Fruit fly (Drosophila melanogaster): Measurements from ENCODE around the gene Osi5.

The Osi5 gene

dm6 chr3R:6203000-6203399 lies 24.3 kb upstream of the Osi5 start (continued):
- no peak for TF ChIP-seq jing (GFP tag; optimal IDR thresholded peaks at IDR 0.05)
- no peak for TF ChIP-seq CG8089 (GFP tag; optimal IDR thresholded peaks at IDR 0.05)
- no peak for TF ChIP-seq CG11560 (tag; IDR thresholded peaks at IDR 0.05)
- TF ChIP-seq Kr (GFP tag; optimal IDR thresholded peaks at IDR 0.05), result no peak
- no peak for TF ChIP-seq ind (GFP tag; optimal IDR thresholded peaks at IDR 0.05)
- no peak for TF ChIP-seq maf-S (GFP tag; optimal IDR thresholded peaks at IDR 0.05)
- TF ChIP-seq CG9797 (GFP tag; optimal IDR thresholded peaks at IDR 0.05), result no peak
- no peak for TF ChIP-seq Neu2 (GFP tag; optimal IDR thresholded peaks at IDR 0.05; ENCODE audit: borderline replicate concordance)
- no peak for TF ChIP-seq ems (GFP tag; optimal IDR thresholded peaks at IDR 0.05)
- no peak for TF ChIP-seq Hmx (GFP tag; optimal IDR thresholded peaks at IDR 0.05)
- no peak for TF ChIP-seq NFAT (GFP tag; IDR thresholded peaks at IDR 0.05)
- no peak for TF ChIP-seq CG1529 (GFP tag; optimal IDR thresholded peaks at IDR 0.05)
- TF ChIP-seq otp (GFP tag; IDR thresholded peaks at IDR 0.05), result 0 out of 3 replicates have a peak, but pooled peaks have one; percentile 36
- TF ChIP-seq Rfx (GFP tag; IDR thresholded peaks at IDR 0.05), result no peak
- no peak; the same call in 2 of the 3 replicates for TF ChIP-seq B-H1 (GFP tag; IDR thresholded peaks at IDR 0.05)
- TF ChIP-seq CG1233 (GFP tag; optimal IDR thresholded peaks at IDR 0.05), result no peak
- TF ChIP-seq CG4854 (GFP tag; optimal IDR thresholded peaks at IDR 0.05), result no peak
- TF ChIP-seq B-H2 (GFP tag; optimal IDR thresholded peaks at IDR 0.05), result no peak
- no peak for TF ChIP-seq scrt (GFP tag; optimal IDR thresholded peaks at IDR 0.05)
- no peak for TF ChIP-seq lilli (GFP tag; optimal IDR thresholded peaks at IDR 0.05)
- TF ChIP-seq NC2β (GFP tag; optimal IDR thresholded peaks at IDR 0.05), result no peak
- no peak for TF ChIP-seq CG15696 (tag; optimal IDR thresholded peaks at IDR 0.05)
- no peak for TF ChIP-seq CG13624 (GFP tag; optimal IDR thresholded peaks at IDR 0.05)
- peak; percentile 18 for TF ChIP-seq CG6254 (GFP tag; optimal IDR thresholded peaks at IDR 0.05)
- no peak for TF ChIP-seq lola (GFP tag; optimal IDR thresholded peaks at IDR 0.05)
- TF ChIP-seq HLHmδ (GFP tag; optimal IDR thresholded peaks at IDR 0.05), result no peak
- no peak for TF ChIP-seq Ssrp (tag; optimal IDR thresholded peaks at IDR 0.05)
- no peak for TF ChIP-seq CG4424 (GFP tag; optimal IDR thresholded peaks at IDR 0.05)
- no peak for TF ChIP-seq psq (GFP tag; optimal IDR thresholded peaks at IDR 0.05)
- peak; percentile 57 for TF ChIP-seq Deaf1 (tag; optimal IDR thresholded peaks at IDR 0.05)
- TF ChIP-seq Scr (GFP tag; IDR thresholded peaks at IDR 0.05; ENCODE audit: partially characterized antibody), result no peak
- no peak for TF ChIP-seq CG14710 (tag; optimal IDR thresholded peaks at IDR 0.05)
- no peak for TF ChIP-seq Dfd (GFP tag; optimal IDR thresholded peaks at IDR 0.05)
- TF ChIP-seq kah (GFP tag; optimal IDR thresholded peaks at IDR 0.05), result no peak
- no peak for TF ChIP-seq CG13296 (GFP tag; optimal IDR thresholded peaks at IDR 0.05)
- TF ChIP-seq Gsc (GFP tag; IDR thresholded peaks at IDR 0.05), result no peak
- no peak for TF ChIP-seq Nf-YA (GFP tag; IDR thresholded peaks at IDR 0.05)
- no peak for TF ChIP-seq CG12942 (GFP tag; optimal IDR thresholded peaks at IDR 0.05)
- no peak for TF ChIP-seq CG32767 (GFP tag; IDR thresholded peaks at IDR 0.05)
- TF ChIP-seq Nf-YC (tag; optimal IDR thresholded peaks at IDR 0.05), result no peak
- no peak for TF ChIP-seq BEAF-32 (GFP tag; optimal IDR thresholded peaks at IDR 0.05)
- peak; percentile 74; the same call in 1 of the 2 replicates for TF ChIP-seq vvl (GFP tag; IDR thresholded peaks at IDR 0.05)
- TF ChIP-seq CG8281 (tag; optimal IDR thresholded peaks at IDR 0.05), result no peak
- TF ChIP-seq Myb (GFP tag; optimal IDR thresholded peaks at IDR 0.05), result no peak
- no peak for TF ChIP-seq pum (GFP tag; optimal IDR thresholded peaks at IDR 0.05)
- no peak for TF ChIP-seq CG16779 (GFP tag; IDR thresholded peaks at IDR 0.05)
- TF ChIP-seq prd (optimal IDR thresholded peaks at IDR 0.05), result no peak
- no peak for TF ChIP-seq prd (GFP tag; IDR thresholded peaks at IDR 0.05)
- no peak for TF ChIP-seq CG1024 (GFP tag; IDR thresholded peaks at IDR 0.05)
- TF ChIP-seq Hand (GFP tag; optimal IDR thresholded peaks at IDR 0.05), result no peak
- no peak for TF ChIP-seq CG13894 (tag; optimal IDR thresholded peaks at IDR 0.05)
- no peak for TF ChIP-seq CG15073 (GFP tag; optimal IDR thresholded peaks at IDR 0.05)

All from whole organism, embryonic.